Fruit fly (Drosophila melanogaster) whole organism, embryonic: Measurements from ENCODE around the gene CG17224.

Source experiments
- Ada2b ChIP-seq: fragments of 200-800 bp; sonication (Bioruptor generic); IDR thresholded peaks from 2 replicates; pipeline ENCODE4 v1.3.6; 2022; ENCODE audit warnings: missing biosample characterization, missing genetic modification characterization
- Awh ChIP-seq: fragments of 200-800 bp; sonication (Bioruptor generic); IDR thresholded peaks from 2 replicates; pipeline ENCODE4, ENCODE4 v1.3.6; 2022; ENCODE audit warnings: missing biosample characterization, missing genetic modification characterization
- CG10979 ChIP-seq: fragments of 200-800 bp; sonication (Bioruptor generic); optimal IDR thresholded peaks from 2 replicates; lab custom pipeline; 2018; ENCODE audit warnings: missing biosample characterization, mild to moderate bottlenecking, missing genetic modification characterization, moderate library complexity
- CG12942 ChIP-seq: fragments of 200-800 bp; sonication (Bioruptor generic); optimal IDR thresholded peaks from 3 replicates; lab custom pipeline; 2016; ENCODE audit warnings: missing biosample characterization, missing genetic modification characterization
- CG13123 ChIP-seq: fragments of 200-800 bp; sonication (Bioruptor generic); optimal IDR thresholded peaks from 2 replicates; lab custom pipeline; 2016; ENCODE audit warnings: missing biosample characterization, missing genetic modification characterization
- CG15269 ChIP-seq: fragments of 200-800 bp; sonication (Bioruptor generic); optimal IDR thresholded peaks from 2 replicates; lab custom pipeline; 2018; ENCODE audit warnings: missing biosample characterization, mild to moderate bottlenecking, missing genetic modification characterization, moderate library complexity
- CG16779 ChIP-seq: fragments of 200-800 bp; sonication (Bioruptor generic); IDR thresholded peaks from 2 replicates; pipeline ENCODE4 v1.3.6; 2022; ENCODE audit warnings: missing biosample characterization, missing genetic modification characterization
- CG17359 ChIP-seq: fragments of 200-800 bp; sonication (Bioruptor generic); optimal IDR thresholded peaks from 3 replicates; lab custom pipeline; 2018; ENCODE audit warnings: missing biosample characterization, mild to moderate bottlenecking, missing genetic modification characterization, moderate library complexity
- CG18011 ChIP-seq: fragments of 200-800 bp; sonication (Bioruptor generic); optimal IDR thresholded peaks from 2 replicates; lab custom pipeline; 2017; ENCODE audit warnings: missing biosample characterization, missing genetic modification characterization, mild to moderate bottlenecking, moderate library complexity, missing genotype
- CG18619 ChIP-seq: fragments of 200-800 bp; sonication (Bioruptor generic); optimal IDR thresholded peaks from 3 replicates; lab custom pipeline; 2017; ENCODE audit warnings: missing biosample characterization, mild to moderate bottlenecking, missing genetic modification characterization
- CG18764 ChIP-seq: fragments of 200-800 bp; sonication (Bioruptor generic); optimal IDR thresholded peaks from 3 replicates; lab custom pipeline; 2016; ENCODE audit warnings: missing biosample characterization, missing genetic modification characterization
- CG2116 ChIP-seq: fragments of 200-800 bp; sonication (Bioruptor generic); optimal IDR thresholded peaks from 3 replicates; lab custom pipeline; 2018; ENCODE audit warnings: missing biosample characterization, mild to moderate bottlenecking, missing genetic modification characterization
- CG3163 ChIP-seq: fragments of 200-800 bp; sonication (Bioruptor generic); optimal IDR thresholded peaks from 3 replicates; lab custom pipeline; 2016; ENCODE audit warnings: missing biosample characterization, missing genetic modification characterization
- CG4404 ChIP-seq: fragments of 200-800 bp; sonication (Bioruptor generic); IDR thresholded peaks from 2 replicates; pipeline ENCODE4 v1.3.6; 2022; ENCODE audit warnings: missing biosample characterization, missing genetic modification characterization
- CG4707 ChIP-seq: fragments of 200-800 bp; sonication (Bioruptor generic); optimal IDR thresholded peaks from 2 replicates; lab custom pipeline; 2018; ENCODE audit warnings: missing biosample characterization, mild to moderate bottlenecking, missing genetic modification characterization, moderate library complexity
- CG6254 ChIP-seq: fragments of 200-800 bp; sonication (Bioruptor generic); optimal IDR thresholded peaks from 3 replicates; lab custom pipeline; 2017; ENCODE audit warnings: mild to moderate bottlenecking, missing biosample characterization, missing genetic modification reagents, missing genetic modification characterization
- CG9727 ChIP-seq: fragments of 200-800 bp; sonication (Bioruptor generic); optimal IDR thresholded peaks from 3 replicates; lab custom pipeline; 2017; ENCODE audit warnings: missing biosample characterization, mild to moderate bottlenecking, missing genetic modification characterization
- CoRest ChIP-seq: fragments of 200-800 bp; sonication (Bioruptor generic); optimal IDR thresholded peaks from 3 replicates; lab custom pipeline; 2018; ENCODE audit warnings: missing biosample characterization, mild to moderate bottlenecking, missing genetic modification characterization, moderate library complexity
- D19A ChIP-seq: fragments of 200-800 bp; optimal IDR thresholded peaks from 3 replicates; lab custom pipeline; 2019; ENCODE audit warnings: missing biosample characterization, mild to moderate bottlenecking, missing genetic modification characterization, moderate library complexity
- Dip2 ChIP-seq: fragments of 200-800 bp; sonication (Bioruptor generic); IDR thresholded peaks from 2 replicates; pipeline ENCODE4 v1.3.6; 2022; ENCODE audit warnings: missing biosample characterization, missing genetic modification characterization
- Doc3 ChIP-seq: fragments of 200-800 bp; sonication (Bioruptor generic); IDR thresholded peaks from 3 replicates; pipeline ENCODE4 v1.3.6; 2022; ENCODE audit warnings: missing biosample characterization, missing genetic modification characterization; ENCODE audit not compliant: partially characterized antibody
- ERR ChIP-seq: fragments of 200-800 bp; sonication (Bioruptor generic); optimal IDR thresholded peaks from 2 replicates; lab custom pipeline; 2016; ENCODE audit warnings: missing biosample characterization, missing genetic modification characterization
- Ets65A ChIP-seq: fragments of 200-800 bp; sonication (Bioruptor generic); peaks from one replicate; lab custom pipeline; 2016; ENCODE audit warnings: missing biosample characterization, missing genetic modification characterization
- HLH4C ChIP-seq: fragments of 200-800 bp; sonication (Bioruptor generic); IDR thresholded peaks from 3 replicates; pipeline ENCODE4 v1.3.6; 2022; ENCODE audit warnings: missing biosample characterization, missing genetic modification characterization; ENCODE audit not compliant: partially characterized antibody
- HmgZ ChIP-seq: fragments of 200-800 bp; sonication (Bioruptor generic); optimal IDR thresholded peaks from 2 replicates; lab custom pipeline; 2018; ENCODE audit warnings: missing biosample characterization, mild to moderate bottlenecking, missing genetic modification characterization
- MBD-R2 ChIP-seq: fragments of 200-800 bp; sonication (Bioruptor generic); IDR thresholded peaks from 2 replicates; pipeline ENCODE4 v1.3.6; 2022; ENCODE audit warnings: missing biosample characterization, missing genetic modification characterization
- Med ChIP-seq: fragments of 200-800 bp; sonication (Bioruptor generic); peaks from one replicate; lab custom pipeline; 2016; ENCODE audit warnings: missing biosample characterization, missing genetic modification characterization, mild to moderate bottlenecking, inconsistent platforms, moderate library complexity
- Mes4 ChIP-seq: fragments of 200-800 bp; sonication (Bioruptor generic); optimal IDR thresholded peaks from 2 replicates; lab custom pipeline; 2016; ENCODE audit warnings: missing biosample characterization, missing genetic modification characterization
- Nf-YB ChIP-seq: fragments of 200-800 bp; sonication (Bioruptor generic); optimal IDR thresholded peaks from 3 replicates; lab custom pipeline; 2019; ENCODE audit warnings: missing biosample characterization, mild to moderate bottlenecking, missing genetic modification characterization, moderate library complexity
- Stat92E ChIP-seq, 3 experiments: fragments of >200 bp in 2 of 3; fragments of 200-800 bp in 1 of 3; sonication (Bioruptor generic) in 1 of 3; optimal IDR thresholded peaks; 2 replicates each; lab custom pipeline; 2017 to 2019; ENCODE audit warnings: missing biosample characterization in 3 of 3, missing genetic modification characterization in 3 of 3, mild to moderate bottlenecking in 1 of 3, moderate library complexity in 1 of 3
- Vsx1 ChIP-seq: fragments of 200-800 bp; sonication (Bioruptor generic); optimal IDR thresholded peaks from 2 replicates; lab custom pipeline; 2017; ENCODE audit warnings: missing biosample characterization, mild to moderate bottlenecking, missing genetic modification characterization, missing genetic modification reagents
- Xrp1 ChIP-seq: fragments of 200-800 bp; sonication (Bioruptor generic); IDR thresholded peaks from 2 replicates; pipeline ENCODE4 v1.3.6; 2022; ENCODE audit warnings: missing biosample characterization, missing genetic modification characterization
- abd-A ChIP-seq: fragments of 200-800 bp; sonication (Bioruptor generic); optimal IDR thresholded peaks from 3 replicates; lab custom pipeline; 2019; ENCODE audit warnings: missing biosample characterization, mild to moderate bottlenecking, missing genetic modification characterization, moderate library complexity
- aop ChIP-seq: fragments of 200-800 bp; sonication (Bioruptor generic); IDR thresholded peaks from 2 replicates; pipeline ENCODE4 v1.3.6; 2022; ENCODE audit warnings: missing biosample characterization, missing genetic modification characterization
- ap ChIP-seq: fragments of 200-800 bp; sonication (Bioruptor generic); IDR thresholded peaks from 2 replicates; pipeline ENCODE4 v1.3.6; 2022; ENCODE audit warnings: missing biosample characterization, missing genetic modification characterization
- caup ChIP-seq: fragments of 200-800 bp; sonication (Bioruptor generic); optimal IDR thresholded peaks from 3 replicates; lab custom pipeline; 2017; ENCODE audit warnings: missing biosample characterization, mild to moderate bottlenecking, missing genetic modification characterization, moderate library complexity; ENCODE audit not compliant: severe bottlenecking
- dati ChIP-seq: fragments of 200-800 bp; sonication (Bioruptor generic); IDR thresholded peaks from 2 replicates; pipeline ENCODE4 v1.3.6; 2022; ENCODE audit warnings: missing biosample characterization, missing genetic modification characterization
- disco-r ChIP-seq: fragments of 200-800 bp; sonication (Bioruptor generic); optimal IDR thresholded peaks from 2 replicates; lab custom pipeline; 2016; ENCODE audit warnings: missing biosample characterization, missing genetic modification characterization
- dmrt99B ChIP-seq: fragments of 200-800 bp; sonication (Bioruptor generic); optimal IDR thresholded peaks from 2 replicates; lab custom pipeline; 2018; ENCODE audit warnings: missing biosample characterization, mild to moderate bottlenecking, missing genetic modification characterization, moderate library complexity
- fd102C ChIP-seq: fragments of 200-800 bp; sonication (Bioruptor generic); optimal IDR thresholded peaks from 2 replicates; lab custom pipeline; 2018; ENCODE audit warnings: missing biosample characterization, mild to moderate bottlenecking, missing genetic modification characterization, moderate library complexity
- gce ChIP-seq: fragments of 200-800 bp; sonication (Bioruptor generic); IDR thresholded peaks from 3 replicates; pipeline ENCODE4 v1.3.6; 2022; ENCODE audit warnings: missing biosample characterization, missing genetic modification characterization
- gt ChIP-seq: fragments of 200-800 bp; sonication (Bioruptor generic); IDR thresholded peaks from 2 replicates; pipeline ENCODE4 v1.3.6; 2022; ENCODE audit warnings: missing biosample characterization, missing genetic modification characterization
- jing ChIP-seq: fragments of 200-800 bp; sonication (Bioruptor generic); optimal IDR thresholded peaks from 2 replicates; lab custom pipeline; 2018; ENCODE audit warnings: missing biosample characterization, mild to moderate bottlenecking, missing genetic modification characterization
- lab ChIP-seq: fragments of 200-800 bp; sonication (Bioruptor generic); optimal IDR thresholded peaks from 3 replicates; lab custom pipeline; 2017; ENCODE audit warnings: missing biosample characterization, missing genetic modification characterization, mild to moderate bottlenecking, moderate library complexity, missing genetic modification reagents
- lilli ChIP-seq: fragments of 200-800 bp; sonication (Bioruptor generic); optimal IDR thresholded peaks from 3 replicates; lab custom pipeline; 2016; ENCODE audit warnings: missing biosample characterization, missing genetic modification characterization
- luna ChIP-seq: fragments of 200-800 bp; sonication (Bioruptor generic); optimal IDR thresholded peaks from 2 replicates; lab custom pipeline; 2016; ENCODE audit warnings: missing biosample characterization, missing genetic modification characterization
- mld ChIP-seq: fragments of 200-800 bp; sonication (Bioruptor generic); IDR thresholded peaks from 3 replicates; pipeline ENCODE4 v1.3.6; 2022; ENCODE audit warnings: missing biosample characterization, missing genetic modification characterization; ENCODE audit not compliant: partially characterized antibody
- phol ChIP-seq: fragments of 200-800 bp; sonication (Bioruptor generic); optimal IDR thresholded peaks from 3 replicates; lab custom pipeline; 2018; ENCODE audit warnings: missing biosample characterization, mild to moderate bottlenecking, missing genetic modification characterization, moderate library complexity
- repo ChIP-seq: fragments of 200-800 bp; sonication (Bioruptor generic); optimal IDR thresholded peaks from 2 replicates; lab custom pipeline; 2016; ENCODE audit warnings: missing biosample characterization, missing genetic modification characterization
- tgo ChIP-seq: fragments of 200-800 bp; sonication (Bioruptor generic); IDR thresholded peaks from 3 replicates; pipeline ENCODE4 v1.3.6; 2022; ENCODE audit warnings: missing biosample characterization, missing genetic modification characterization
- zfh2 ChIP-seq: fragments of 200-800 bp; sonication (Bioruptor generic); optimal IDR thresholded peaks from 2 replicates; lab custom pipeline; 2016; ENCODE audit warnings: missing biosample characterization, missing genetic modification characterization

The CG17224 gene

dm6 chr2L:2969438-2969837, 48.7 kb downstream of the CG17224 start, which contains the start of gene Ts (continued):
- no peak for TF ChIP-seq CG18764
- TF ChIP-seq Vsx1 (GFP tag; lab: Kevin White, UChicago): no peak
- no peak for TF ChIP-seq Ada2b
- TF ChIP-seq CG9727: no peak
- no peak for TF ChIP-seq ap (GFP tag; lab: Robert Waterston, UW)
- no peak for TF ChIP-seq D19A
- no peak for TF ChIP-seq CG4404 (GFP tag; lab: Robert Waterston, UW)
- no peak for TF ChIP-seq phol
- TF ChIP-seq abd-A (tag; lab: Kevin White, UChicago): no peak
- TF ChIP-seq CG4707 (GFP tag; lab: Kevin White, UChicago): no peak
- TF ChIP-seq dmrt99B (tag; lab: Kevin White, UChicago): no peak
- TF ChIP-seq CG15269: no peak
- TF ChIP-seq CG10979: no peak
- TF ChIP-seq zfh2 (GFP tag; lab: Kevin White, UChicago): no peak
- TF ChIP-seq gt (GFP tag; lab: Robert Waterston, UW): no peak
- no peak for TF ChIP-seq gce (GFP tag; lab: Robert Waterston, UW)
- TF ChIP-seq CG13123: no peak
- no peak for TF ChIP-seq dati (GFP tag; lab: Robert Waterston, UW)
- no peak for TF ChIP-seq lilli (GFP tag; lab: Kevin White, UChicago)
- TF ChIP-seq CG2116 (GFP tag; lab: Kevin White, UChicago): peak; percentile 96
- no peak for TF ChIP-seq ERR (GFP tag; lab: Kevin White, UChicago)
- TF ChIP-seq CG12942 (GFP tag; lab: Kevin White, UChicago): no peak
- TF ChIP-seq Mes4 (GFP tag; lab: Kevin White, UChicago): no peak
- TF ChIP-seq CG16779 (GFP tag; lab: Robert Waterston, UW): no peak
- TF ChIP-seq Nf-YB: no peak
- no peak for TF ChIP-seq Stat92E (GFP tag; optimal IDR thresholded peaks at IDR 0.05; lab: Kevin White, UChicago)
- TF ChIP-seq CoRest (tag; lab: Kevin White, UChicago): peak; percentile 28
- TF ChIP-seq aop (GFP tag; lab: Robert Waterston, UW): no peak
- TF ChIP-seq MBD-R2: 0 out of 2 replicates have a peak, but pooled peaks have one; percentile 22
- no peak for TF ChIP-seq Dip2 (GFP tag; lab: Robert Waterston, UW)
- no peak for TF ChIP-seq repo (GFP tag; lab: Kevin White, UChicago)
- TF ChIP-seq Awh (GFP tag; lab: Robert Waterston, UW): no peak
- peak; percentile 84 for TF ChIP-seq HLH4C (GFP tag; lab: Robert Waterston, UW)
- no peak for TF ChIP-seq jing
- TF ChIP-seq Xrp1: no peak
- no peak for TF ChIP-seq HmgZ
- TF ChIP-seq CG17359 (tag; lab: Kevin White, UChicago): no peak
- TF ChIP-seq luna (GFP tag; lab: Kevin White, UChicago): no peak
- peak; percentile 52 for TF ChIP-seq Med (GFP tag; lab: Kevin White, UChicago)
- no peak for TF ChIP-seq caup (GFP tag; lab: Kevin White, UChicago)
- no peak for TF ChIP-seq tgo
- TF ChIP-seq mld (GFP tag; lab: Robert Waterston, UW): 0 out of 3 replicates have a peak, but pooled peaks have one; percentile 46
- no peak for TF ChIP-seq lab (GFP tag; lab: Kevin White, UChicago)
- TF ChIP-seq fd102C: no peak
- no peak for TF ChIP-seq CG6254 (GFP tag; lab: Kevin White, UChicago)
- no peak for TF ChIP-seq CG18619 (GFP tag; lab: Kevin White, UChicago)
- no peak for TF ChIP-seq disco-r (GFP tag; lab: Kevin White, UChicago)
- TF ChIP-seq CG3163 (GFP tag; lab: Kevin White, UChicago): no peak
- no peak for TF ChIP-seq CG18011 (GFP tag; lab: Kevin White, UChicago)
- no peak for TF ChIP-seq Ets65A (GFP tag; lab: Kevin White, UChicago)
- TF ChIP-seq Doc3 (GFP tag; lab: Robert Waterston, UW): peak; percentile 70
